Fruit fly (Drosophila melanogaster) whole organism, larva: ENCODE data around the gene CG5877.

Experiments
- noc ChIP-seq: fragments of 200-800 bp; sonication (Bioruptor generic); optimal IDR thresholded peaks from 3 replicates; lab custom pipeline; 2019; ENCODE audit warnings: missing biosample characterization, mild to moderate bottlenecking, missing genetic modification characterization, moderate library complexity

CG5877 gene

DNA sequence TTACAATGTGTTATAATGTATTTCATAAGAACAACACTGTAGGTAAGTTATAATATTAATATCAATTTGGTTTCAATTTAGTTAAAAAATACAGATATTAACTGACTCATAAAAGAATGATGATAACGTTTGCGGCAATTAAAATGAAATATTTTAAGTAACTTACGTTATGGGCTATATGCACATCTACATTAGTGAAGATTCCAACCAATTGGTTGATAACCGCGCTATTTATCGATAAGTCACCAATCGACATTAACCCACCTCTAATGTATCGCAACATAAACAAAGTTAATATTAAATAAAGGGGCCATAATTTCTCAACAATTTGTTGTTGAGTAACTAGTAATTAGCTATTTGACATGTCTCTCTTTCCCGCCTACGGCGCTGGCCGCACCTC, at the start of gene CG5877:
TSS of gene CG5877 (plus strand) at position 238 of the 400 bp plus-strand sequence.
- no peak for TF ChIP-seq noc

DNA sequence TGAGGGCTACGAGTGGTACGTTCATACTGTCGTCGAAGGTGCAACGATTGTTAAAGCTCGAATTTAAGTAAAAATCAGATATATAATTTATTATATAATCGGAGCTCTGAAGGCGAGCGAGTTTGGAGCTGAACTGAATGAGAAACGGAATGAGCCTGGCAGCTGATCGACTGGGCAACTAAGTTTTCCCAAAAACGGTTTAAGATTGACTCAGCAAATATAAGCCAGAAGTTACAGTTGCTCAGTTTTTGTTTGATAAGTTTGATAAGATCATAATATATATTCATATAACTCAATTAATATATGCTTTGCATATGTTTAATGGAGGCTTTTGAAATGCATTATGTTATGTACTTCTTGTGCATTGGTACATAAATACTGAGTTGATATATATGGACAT, 48.0 kb upstream of the CG5877 start, which contains the start of gene PPYR1:
TSS of gene PPYR1 (minus strand) at position 101 of the 400 bp plus-strand sequence.
- TF ChIP-seq noc: no peak

DNA sequence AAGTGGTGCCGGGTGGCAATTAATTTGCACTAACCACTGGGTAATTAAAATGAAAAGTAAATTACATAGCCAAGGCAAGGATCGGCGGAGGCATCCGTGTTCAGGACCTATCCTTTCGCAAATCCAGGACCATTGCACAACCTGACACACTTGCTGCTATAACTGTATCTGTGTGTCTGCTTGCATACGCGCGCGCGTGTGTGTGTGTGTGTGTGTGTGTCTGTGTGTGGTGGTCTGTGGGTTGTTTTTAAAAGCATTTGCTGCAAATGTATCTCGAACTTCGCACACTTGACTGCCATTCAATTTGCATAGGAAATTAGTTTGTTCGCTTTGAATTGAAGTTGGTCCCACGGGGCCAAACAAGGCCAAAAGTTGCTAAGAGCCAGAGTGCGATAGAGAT, 33.5 kb upstream of the CG5877 start:
- no peak for TF ChIP-seq noc

DNA sequence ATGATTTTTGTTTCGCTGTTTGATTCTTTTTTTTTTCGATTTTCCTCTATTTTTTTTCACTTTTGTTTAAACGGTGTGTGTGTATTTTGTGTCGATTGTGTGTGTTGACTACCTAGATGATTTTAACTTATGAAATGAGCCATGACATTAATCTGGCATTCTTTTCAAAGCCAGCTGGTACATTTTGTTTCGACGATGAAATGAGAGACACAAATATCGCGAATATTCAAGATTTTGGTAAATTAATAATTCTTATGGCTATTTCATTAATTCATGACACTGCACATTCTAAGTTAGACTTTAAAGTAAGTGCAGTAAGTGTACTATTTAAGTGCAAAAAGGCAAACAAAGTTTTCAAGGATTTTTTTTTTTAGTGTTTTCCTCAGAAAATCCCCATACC, 20.5 kb upstream of the CG5877 start, which contains the start of gene CG9106:
TSS of gene CG9106 (minus strand) at position 101 of the 400 bp plus-strand sequence.
- TF ChIP-seq noc: no peak

DNA sequence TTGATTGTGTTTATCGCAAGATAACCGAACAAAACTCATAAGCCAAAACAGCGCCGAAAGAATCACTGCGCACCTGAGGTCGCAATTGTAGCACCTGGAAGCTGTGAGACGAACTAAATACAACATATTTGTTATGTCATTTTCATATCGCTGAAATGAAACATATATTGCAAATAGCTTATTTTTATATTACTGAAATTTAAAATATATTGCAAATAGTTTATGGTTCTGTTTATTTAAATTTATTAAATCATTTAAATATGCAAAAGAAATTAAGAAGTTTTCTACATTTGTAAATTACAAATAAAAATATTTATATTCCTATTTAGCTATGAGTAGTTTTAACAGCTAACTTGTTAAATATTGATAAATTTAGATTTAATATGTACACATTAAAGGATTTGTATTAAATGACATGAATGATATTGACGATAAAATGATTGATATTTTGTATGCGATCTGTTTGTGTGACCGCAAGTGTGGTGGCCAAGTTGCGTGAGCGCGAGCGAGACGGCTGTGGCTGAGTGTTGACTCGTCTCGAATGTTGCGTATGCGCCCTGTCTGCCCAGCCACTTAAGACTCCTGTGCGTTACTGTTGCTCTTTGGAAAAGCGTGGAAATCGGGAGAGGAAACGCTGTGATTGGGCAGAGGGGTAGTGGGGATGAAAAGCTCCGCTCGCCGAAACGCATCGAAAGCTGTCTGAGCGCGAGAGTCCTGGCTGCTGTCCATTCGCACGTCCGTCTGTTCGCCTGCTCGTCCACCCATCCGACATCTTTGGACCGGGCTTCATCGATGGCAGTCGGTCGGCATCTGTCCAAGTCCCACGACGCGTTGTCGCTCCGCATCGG, 4.4 kb downstream of the CG5877 start, which contains the start of gene gce:
TSS of gene gce (plus strand) at position 798 of the 848 bp plus-strand sequence.
- TF ChIP-seq noc: peak; percentile 77

DNA sequence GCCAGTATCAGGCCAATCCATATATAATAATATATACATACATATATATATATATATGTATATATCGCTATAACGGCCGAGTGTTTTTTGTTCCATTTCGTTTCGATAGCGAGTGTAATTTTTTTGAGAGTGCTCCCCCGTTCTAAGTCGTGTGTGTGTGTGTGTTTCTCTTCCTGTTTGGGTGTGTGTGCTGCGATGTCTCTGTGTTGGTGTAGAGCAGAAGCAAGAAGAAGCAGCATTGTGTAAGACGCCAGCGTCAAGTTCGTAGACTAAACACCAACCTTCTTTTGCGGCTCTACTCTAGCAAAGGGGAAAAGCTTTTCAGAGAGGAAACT, 5.1 kb downstream of the CG5877 start:
- TF ChIP-seq noc: no peak

DNA sequence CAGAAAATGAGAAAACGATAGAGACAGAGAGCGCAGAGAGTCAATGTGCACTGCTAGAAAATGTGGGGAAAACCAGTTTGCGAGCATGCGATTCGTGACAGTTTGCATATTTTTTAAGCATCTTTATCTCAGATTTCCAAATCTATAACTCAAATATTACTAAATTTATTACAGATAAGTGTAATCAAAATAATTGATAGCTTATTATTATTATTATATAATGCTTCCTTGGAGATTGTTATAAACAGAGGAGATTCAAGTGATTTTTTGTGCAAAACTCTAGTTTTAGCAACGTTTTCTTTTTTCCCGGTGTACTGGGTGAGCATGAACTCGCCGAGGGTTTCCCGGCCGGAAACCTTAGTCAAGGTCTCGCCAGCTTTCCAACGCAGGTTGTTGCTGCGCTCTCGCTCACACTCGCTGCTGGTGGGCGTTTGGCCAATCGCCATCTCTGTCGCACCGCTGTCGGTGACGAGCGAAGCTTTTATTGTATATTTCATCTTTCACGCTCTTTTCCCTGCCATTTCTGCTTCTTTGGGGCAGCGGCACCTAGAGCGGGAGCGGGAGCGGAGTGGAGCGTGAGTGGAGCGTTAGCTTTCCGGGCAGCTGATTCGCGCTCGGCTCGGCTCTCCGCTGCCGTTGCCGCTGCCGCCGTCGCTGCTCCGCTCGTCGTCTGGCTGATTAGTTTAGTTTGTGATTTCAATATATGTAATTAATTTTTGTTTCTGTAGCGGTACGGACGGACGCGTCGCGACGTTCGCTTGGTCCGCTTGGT, 5.7 kb downstream of the CG5877 start:
- peak; percentile 99 for TF ChIP-seq noc

DNA sequence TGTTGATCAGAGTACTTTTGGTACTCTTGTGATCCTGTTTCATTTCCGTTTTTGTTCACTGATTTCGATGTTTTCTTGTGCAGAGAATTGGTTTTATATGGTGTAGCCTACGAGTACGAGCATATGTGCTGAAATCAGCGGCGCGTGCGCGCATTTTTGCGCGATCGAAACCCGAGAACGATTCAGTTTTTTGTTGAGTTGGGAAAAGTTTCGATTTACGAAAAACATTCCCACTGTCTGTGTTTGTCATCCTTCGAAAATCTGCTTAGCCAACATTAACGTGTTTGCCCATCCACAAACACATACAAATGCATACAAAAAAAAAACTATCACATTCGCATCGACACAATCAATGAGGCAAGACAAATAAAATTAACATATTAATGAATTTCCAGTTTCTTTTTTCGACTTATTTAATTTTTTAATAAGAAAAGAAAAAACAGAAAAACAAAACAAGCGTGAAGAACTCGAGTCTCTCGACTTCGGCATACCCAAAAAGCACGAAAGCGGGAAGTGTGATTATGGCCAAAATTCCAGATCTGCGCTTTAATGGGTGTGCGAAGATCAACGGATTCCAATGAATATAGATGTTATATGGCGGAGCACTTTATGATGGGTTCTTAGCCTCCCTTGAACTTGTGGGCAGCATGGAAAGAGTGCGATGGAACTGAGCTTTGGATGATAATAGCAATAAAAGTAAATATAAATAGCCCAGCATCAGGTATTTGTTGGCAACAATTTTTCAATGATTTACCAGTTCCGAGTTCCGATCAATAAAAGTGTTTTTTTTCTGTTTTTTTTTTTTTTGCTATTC, 7.3 kb downstream of the CG5877 start:
- TF ChIP-seq noc: no peak

DNA sequence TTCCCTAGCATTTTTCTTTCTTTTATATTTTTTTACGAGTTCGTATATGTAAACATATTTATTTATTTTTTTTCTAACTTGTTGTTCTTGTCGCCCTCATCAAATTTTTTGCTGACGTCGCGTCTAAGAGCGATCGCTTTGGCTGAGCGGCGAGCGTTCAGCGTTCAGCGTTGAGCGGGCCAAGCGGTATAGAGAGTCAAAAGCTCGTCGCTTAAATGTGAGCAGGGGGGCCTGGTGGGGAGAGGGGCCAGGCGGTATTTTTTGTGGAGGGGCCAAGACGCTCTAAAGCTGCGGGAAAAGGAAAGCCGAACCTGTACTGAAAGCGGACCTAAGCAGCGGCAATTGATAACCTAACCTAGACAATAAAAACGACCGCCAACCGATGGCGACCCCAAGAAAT, 8.3 kb downstream of the CG5877 start:
- no peak for TF ChIP-seq noc

DNA sequence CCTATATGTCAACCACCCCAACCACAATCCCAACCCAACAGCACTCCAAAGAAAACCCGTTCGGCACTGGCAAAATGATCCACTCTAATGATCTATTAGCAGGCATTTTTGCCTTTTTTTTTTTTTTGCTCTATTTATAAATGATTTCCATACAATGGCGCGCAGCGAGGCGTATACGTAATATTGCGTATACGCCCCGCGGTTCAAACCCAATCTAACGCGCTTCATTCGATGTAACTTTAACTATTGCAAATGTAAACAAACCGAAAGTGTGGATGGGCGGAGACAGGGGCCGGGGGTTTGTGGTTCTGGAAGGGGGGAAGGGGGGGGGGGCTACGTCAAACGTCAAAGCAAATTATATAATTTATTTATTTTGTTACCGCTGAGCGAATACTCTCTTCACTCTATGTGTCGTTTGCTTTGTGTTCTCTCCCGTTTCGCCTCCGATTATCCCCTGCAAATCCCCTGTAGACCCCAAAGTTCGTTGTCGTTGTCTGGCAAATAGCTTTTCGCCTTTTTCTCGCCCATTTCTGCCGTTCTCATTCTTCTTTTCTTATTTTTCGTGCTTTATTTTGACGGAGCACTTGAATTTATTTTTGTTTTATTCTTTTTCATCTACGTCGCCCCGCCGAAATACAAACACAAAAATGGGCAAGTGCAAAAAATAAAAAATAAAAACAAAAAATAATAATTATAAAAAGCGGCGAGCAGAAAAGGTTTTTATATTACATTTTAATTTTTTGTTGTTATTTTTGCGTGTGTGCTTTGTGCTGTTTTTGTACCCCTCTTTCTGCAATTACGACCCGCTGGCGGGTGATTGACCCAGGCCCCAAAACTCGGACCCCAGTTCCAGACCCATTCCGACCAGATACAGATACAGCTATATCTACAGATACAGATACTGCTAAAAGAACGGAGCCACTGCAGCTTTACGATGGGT, 10.6 kb downstream of the CG5877 start:
- TF ChIP-seq noc: no peak

DNA sequence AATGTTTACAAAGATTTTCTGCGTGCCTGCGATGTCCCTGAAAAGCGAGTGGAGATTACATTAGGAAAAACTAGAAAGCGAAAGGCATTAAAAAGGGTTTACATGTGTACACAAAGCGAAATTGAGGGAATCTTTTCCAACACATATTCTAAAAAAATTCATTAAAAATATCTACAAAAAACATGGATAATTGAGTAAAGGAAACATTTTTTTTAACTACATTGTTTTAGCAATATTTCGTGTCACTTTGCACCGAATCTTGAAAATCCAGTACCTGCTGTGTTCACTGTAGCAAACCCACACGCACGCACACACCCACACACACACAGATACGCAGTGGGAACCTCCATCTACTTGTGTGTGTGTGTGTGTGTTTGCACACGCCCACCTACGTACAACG, 11.4 kb downstream of the CG5877 start:
- peak; percentile 5 for TF ChIP-seq noc

DNA sequence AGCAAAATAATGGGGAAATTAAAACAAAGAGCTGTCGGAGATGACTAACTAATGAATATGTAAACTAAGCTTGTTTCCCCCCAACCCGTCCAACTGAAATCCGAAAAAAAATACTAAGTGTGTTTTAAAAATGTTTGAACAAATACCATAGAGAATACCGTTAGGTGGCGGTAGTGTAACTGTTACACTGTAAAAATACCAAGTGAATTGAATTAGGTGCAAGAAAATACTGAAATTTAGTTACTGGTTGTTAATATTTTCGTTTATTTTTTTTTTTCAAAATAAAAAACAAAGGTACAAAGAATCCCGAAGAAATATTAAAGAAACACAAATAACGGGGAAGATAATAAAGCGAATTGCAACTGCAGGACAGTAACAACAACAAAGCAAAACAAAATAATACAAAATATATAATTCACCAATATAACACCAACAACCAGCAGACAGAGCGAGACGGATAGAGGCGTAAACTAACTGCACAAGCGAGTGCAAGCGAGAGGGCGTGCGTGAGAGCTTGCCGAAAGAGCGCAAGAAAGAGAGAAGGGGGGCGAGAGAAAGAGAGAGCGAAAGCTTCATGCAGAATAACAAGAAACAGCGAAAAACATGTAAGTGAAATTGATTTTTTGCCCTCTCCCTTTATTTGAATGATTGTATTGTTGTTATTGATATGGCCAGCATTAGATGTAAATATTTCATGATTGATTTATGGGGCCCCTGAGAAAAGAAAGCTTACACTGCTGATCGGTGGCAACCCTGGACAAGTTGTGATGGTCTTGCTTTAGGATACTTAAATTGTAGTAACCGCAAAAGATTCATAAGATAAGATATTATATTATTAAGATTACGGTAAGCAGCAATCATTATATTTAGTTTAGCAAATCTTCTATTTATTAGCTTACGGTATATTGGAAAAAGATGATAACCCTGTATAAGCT, 13.4 kb downstream of the CG5877 start:
- TF ChIP-seq noc: no peak

DNA sequence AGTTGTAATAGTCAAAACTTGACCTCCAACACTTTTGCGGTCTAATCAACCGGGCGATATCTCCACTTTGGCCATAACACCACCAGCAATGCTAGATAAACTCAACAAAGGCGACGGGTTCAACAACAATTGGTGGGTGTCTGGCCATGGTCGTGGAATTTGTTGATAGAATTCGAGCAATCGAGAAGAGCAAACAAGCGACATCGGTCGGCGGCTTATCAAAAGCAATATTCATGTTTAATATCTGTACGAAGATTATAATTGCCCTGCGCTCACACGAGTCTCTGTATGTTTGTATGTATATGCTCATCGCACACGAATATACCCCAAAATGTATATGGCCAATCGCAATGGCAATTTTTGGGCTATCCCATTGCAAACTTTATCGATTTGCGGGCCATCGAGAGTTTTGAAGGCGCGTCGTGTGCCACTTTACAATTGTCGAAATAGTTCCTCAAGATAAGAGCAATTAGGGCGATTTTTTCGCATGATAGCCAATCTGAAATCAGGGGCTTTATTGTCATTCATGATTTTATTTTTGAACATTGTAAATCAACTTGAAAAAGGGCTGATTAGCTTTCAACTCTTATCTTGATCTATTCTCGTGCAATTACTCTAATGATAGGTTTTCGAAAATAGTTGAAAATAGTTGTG, 14.8 kb downstream of the CG5877 start:
- TF ChIP-seq noc: no peak

DNA sequence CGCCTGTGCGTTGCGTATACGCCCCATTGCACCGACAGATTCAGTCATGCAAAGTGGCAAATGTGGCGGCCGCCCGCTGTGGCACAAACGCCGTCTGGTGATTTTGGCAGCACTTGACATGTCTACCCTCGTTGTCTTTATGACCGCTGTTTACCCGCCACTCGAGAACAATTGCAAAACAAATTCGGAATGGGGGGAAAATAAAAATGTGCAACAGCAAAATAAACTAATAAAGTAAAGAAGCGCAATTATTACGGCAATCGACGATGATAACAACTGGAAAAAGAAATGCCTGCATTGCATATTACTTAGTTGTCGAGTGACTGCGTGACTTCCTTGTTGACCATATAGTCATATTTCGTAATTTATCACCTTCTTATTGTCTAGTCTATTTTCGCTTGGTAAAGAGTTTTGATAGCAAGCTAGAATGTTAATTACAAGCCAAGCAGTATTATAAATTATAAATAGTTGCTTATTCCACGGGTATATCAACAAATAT, 15.7 kb downstream of the CG5877 start:
- no peak for TF ChIP-seq noc
